Worm (Caenorhabditis elegans): ENCODE results near the gene ZK550.2.

ZK550.2 gene

ce11 chrIV:17268628-17269027, 23.2 kb downstream of the ZK550.2 start (continued):
- TF ChIP-seq nhr-11 (tag; optimal IDR thresholded peaks at IDR 0.05) (no peak), nhr-10 (tag; optimal IDR thresholded peaks at IDR 0.05) (no peak), mep-1 (tag; optimal IDR thresholded peaks at IDR 0.05) (peak; percentile 60), hlh-11 (tag; optimal IDR thresholded peaks at IDR 0.05) (peak; percentile 47), mxl-3 (GFP tag; optimal IDR thresholded peaks at IDR 0.05) (peak; percentile 35), mes-2 (tag; optimal IDR thresholded peaks at IDR 0.05; ENCODE audit: poor library complexity, severe bottlenecking) (peak; percentile 58), daf-16 (GFP tag; optimal IDR thresholded peaks at IDR 0.05) (no peak), daf-16 (tag; optimal IDR thresholded peaks at IDR 0.05) (peak; percentile 19), lin-39 (tag; optimal IDR thresholded peaks at IDR 0.05) (no peak), lim-7 (GFP tag; IDR thresholded peaks at IDR 0.05) (no peak), unc-62 (GFP tag; optimal IDR thresholded peaks at IDR 0.05 in 1 of 2) (peak in 1 of 2 experiments; percentile 97), unc-62 (tag; optimal IDR thresholded peaks at IDR 0.05) (no peak), hif-1 (tag; optimal IDR thresholded peaks at IDR 0.05) (peak in 1 of 2 experiments; percentile 38), gei-8 (GFP tag; optimal IDR thresholded peaks at IDR 0.05) (no peak), aha-1 (tag) (peak; percentile 97), dve-1 (tag; optimal IDR thresholded peaks at IDR 0.05; ENCODE audit: insufficient read depth) (peak; percentile 17), fos-1 (tag; optimal IDR thresholded peaks at IDR 0.05) (no peak), vab-7 (GFP tag; IDR thresholded peaks at IDR 0.05) (no peak), hmg-1.1 (GFP tag; IDR thresholded peaks at IDR 0.05) (peak; percentile 72), dpl-1 (GFP tag; optimal IDR thresholded peaks at IDR 0.05) (peak; percentile 35)

- no peak for TF ChIP-seq Y48G9A.11 (GFP tag; IDR thresholded peaks at IDR 0.05)
- TF ChIP-seq vab-7 (GFP tag; IDR thresholded peaks at IDR 0.05): no peak
- TF ChIP-seq pqm-1 (tag; optimal IDR thresholded peaks at IDR 0.05): no peak
- no peak for TF ChIP-seq lin-15B (tag; optimal IDR thresholded peaks at IDR 0.05)
- TF ChIP-seq nhr-42 (GFP tag; IDR thresholded peaks at IDR 0.05): no peak
- no peak for TF ChIP-seq F26F4.8 (GFP tag; conservative IDR thresholded peaks at IDR 0.05)
- TF ChIP-seq mdl-1 (tag; optimal IDR thresholded peaks at IDR 0.05): no peak
- no peak for TF ChIP-seq unc-39 (tag; optimal IDR thresholded peaks at IDR 0.05)
These were observed 23.7 kb downstream of the ZK550.2 start, which contains the start of gene atgp-1 for ce11 chrIV:17269042-17269441. TSS of gene atgp-1 (plus strand) at chrIV:17269342.

ce11 chrIV:17269702-17270101, 24.3 kb downstream of the ZK550.2 start:
- TF ChIP-seq vab-7 (GFP tag; IDR thresholded peaks at IDR 0.05): no peak
- no peak for TF ChIP-seq skn-1 (tag; optimal IDR thresholded peaks at IDR 0.05)
- TF ChIP-seq nhr-237 (tag; optimal IDR thresholded peaks at IDR 0.05): no peak
- TF ChIP-seq lir-3 (tag; optimal IDR thresholded peaks at IDR 0.05): no peak
- TF ChIP-seq lin-1 (GFP tag; IDR thresholded peaks at IDR 0.05): no peak
- TF ChIP-seq dmd-6 (GFP tag; IDR thresholded peaks at IDR 0.05): no peak
- TF ChIP-seq F44E2.7 (GFP tag; IDR thresholded peaks at IDR 0.05): no peak
- no peak for TF ChIP-seq arid-1 (GFP tag; conservative IDR thresholded peaks at IDR 0.05)
- TF ChIP-seq zip-11 (GFP tag; IDR thresholded peaks at IDR 0.05): no peak
- TF ChIP-seq F26F4.8 (GFP tag; conservative IDR thresholded peaks at IDR 0.05): no peak
- TF ChIP-seq lin-38 (GFP tag; IDR thresholded peaks at IDR 0.05): no peak
- no peak for TF ChIP-seq nhr-11 (tag; optimal IDR thresholded peaks at IDR 0.05)
- TF ChIP-seq hif-1 (tag; optimal IDR thresholded peaks at IDR 0.05): no peak
- TF ChIP-seq aly-2 (tag; optimal IDR thresholded peaks at IDR 0.05): no peak
- TF ChIP-seq daf-16 (GFP tag; optimal IDR thresholded peaks at IDR 0.05): no peak
- TF ChIP-seq daf-16 (tag; optimal IDR thresholded peaks at IDR 0.05): no peak
- TF ChIP-seq ama-1 (optimal IDR thresholded peaks at IDR 0.05): no peak
- no peak for TF ChIP-seq dmd-8 (GFP tag; IDR thresholded peaks at IDR 0.05)
- TF ChIP-seq unc-39 (tag; optimal IDR thresholded peaks at IDR 0.05): no peak
- TF ChIP-seq daf-12 (tag; optimal IDR thresholded peaks at IDR 0.05): no peak
